Worm (Caenorhabditis elegans): Measurements from ENCODE around the gene rpt-3.

DNA sequence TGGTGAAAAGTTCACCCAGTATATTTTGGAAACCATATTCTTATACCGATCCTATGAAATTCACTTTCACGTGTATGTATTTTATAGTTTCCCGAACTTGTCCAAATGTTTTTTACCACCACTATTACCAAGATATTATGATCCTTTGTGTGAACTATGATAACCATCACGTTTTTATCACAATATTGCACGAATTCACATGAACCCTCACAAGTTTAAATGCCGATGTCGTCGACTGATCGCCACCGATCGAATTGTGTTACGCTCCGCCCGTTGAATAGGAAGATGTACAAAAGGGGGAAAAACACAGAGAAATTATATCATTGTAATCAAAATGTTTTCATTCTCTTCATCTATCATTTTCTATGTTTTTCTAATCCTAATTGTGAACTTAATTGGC lies 18.7 kb downstream of the rpt-3 start:
- no peak for TF ChIP-seq lin-39 (tag; optimal IDR thresholded peaks at IDR 0.05)
- no peak for TF ChIP-seq unc-130 (GFP tag; optimal IDR thresholded peaks at IDR 0.05)
- no peak for TF ChIP-seq nhr-6 (tag; optimal IDR thresholded peaks at IDR 0.05)
- TF ChIP-seq tag-97 (GFP tag; IDR thresholded peaks at IDR 0.05), result no peak
- TF ChIP-seq pqm-1 (tag; optimal IDR thresholded peaks at IDR 0.05), result no peak
- TF ChIP-seq unc-39 (tag; optimal IDR thresholded peaks at IDR 0.05), result no peak
- TF ChIP-seq nhr-237 (tag; optimal IDR thresholded peaks at IDR 0.05), result no peak
